Fruit fly (Drosophila melanogaster): ENCODE measurements around the gene aly.
A peak's percentile ranks its signal among the peaks of the same experiment; 100 is the strongest.

The aly gene

dm6 chr3L:2987749-2988148 lies 38.6 kb downstream of the aly start (continued):
- TF ChIP-seq Trl (optimal IDR thresholded peaks at IDR 0.05) (no peak), Trl (GFP tag; optimal IDR thresholded peaks at IDR 0.05) (no peak), Dbx (GFP tag; IDR thresholded peaks at IDR 0.05) (peak; percentile 25; the same call in 1 of the 3 replicates), ac (GFP tag; optimal IDR thresholded peaks at IDR 0.05) (no peak), sr (GFP tag; IDR thresholded peaks at IDR 0.05) (no peak), chm (GFP tag; IDR thresholded peaks at IDR 0.05) (no peak), CG3281 (GFP tag; optimal IDR thresholded peaks at IDR 0.05) (peak; percentile 18), tgo (GFP tag; IDR thresholded peaks at IDR 0.05) (0 out of 3 replicates have a peak, but pooled peaks have one; percentile 16), sob (GFP tag; IDR thresholded peaks at IDR 0.05) (no peak), Blimp-1 (GFP tag; optimal IDR thresholded peaks at IDR 0.05) (no peak), Hr78 (GFP tag; optimal IDR thresholded peaks at IDR 0.05) (no peak), fru (optimal IDR thresholded peaks at IDR 0.05) (no peak), Ets65A (GFP tag) (peak; percentile 90), CG11504 (tag; optimal IDR thresholded peaks at IDR 0.05) (peak; percentile 23), CG14441 (GFP tag; IDR thresholded peaks at IDR 0.05) (peak; percentile 29; the same call in 1 of the 2 replicates), zfh1 (GFP tag; IDR thresholded peaks at IDR 0.05) (no peak), Mes4 (GFP tag; optimal IDR thresholded peaks at IDR 0.05) (no peak)

dm6 chr3L:2986302-2986701 lies 40.0 kb downstream of the aly start:
- TF ChIP-seq CG11504 (tag; optimal IDR thresholded peaks at IDR 0.05): peak; percentile 94
- no peak for TF ChIP-seq CG12219 (GFP tag; optimal IDR thresholded peaks at IDR 0.05)

dm6 chr3L:2980856-2981255 lies 45.5 kb downstream of the aly start, which contains the start of gene CPT2:
TSS of gene CPT2 (plus strand) at chr3L:2981022.
- TF ChIP-seq Sox100B (GFP tag; optimal IDR thresholded peaks at IDR 0.05) (no peak), crp (GFP tag; optimal IDR thresholded peaks at IDR 0.05) (peak; percentile 55 to 92), BEAF-32 (GFP tag; optimal IDR thresholded peaks at IDR 0.05) (peak; percentile 63), sna (GFP tag; IDR thresholded peaks at IDR 0.05; ENCODE audit: partially characterized antibody) (peak; percentile 68; the same call in 1 of the 2 replicates), kni (GFP tag; optimal IDR thresholded peaks at IDR 0.05) (no peak), bbx (GFP tag; IDR thresholded peaks at IDR 0.05; ENCODE audit: partially characterized antibody) (peak; percentile 82), E2f2 (GFP tag; IDR thresholded peaks at IDR 0.05) (peak; percentile 90), CG16813 (GFP tag; IDR thresholded peaks at IDR 0.05; ENCODE audit: partially characterized antibody) (peak; percentile 52; the same call in 2 of the 3 replicates), ttk (GFP tag; IDR thresholded peaks at IDR 0.05) (no peak), Doc3 (GFP tag; IDR thresholded peaks at IDR 0.05; ENCODE audit: partially characterized antibody) (peak; percentile 92), klu (GFP tag; IDR thresholded peaks at IDR 0.05) (no peak), amos (GFP tag; IDR thresholded peaks at IDR 0.05; ENCODE audit: partially characterized antibody) (peak; percentile 59), hbn (GFP tag; IDR thresholded peaks at IDR 0.05; ENCODE audit: partially characterized antibody) (peak; percentile 75), wor (GFP tag; IDR thresholded peaks at IDR 0.05) (no peak), grn (GFP tag; optimal IDR thresholded peaks at IDR 0.05) (no peak), CG34422 (GFP tag; IDR thresholded peaks at IDR 0.05) (peak; percentile 21; the same call in 1 of the 3 replicates), Opbp (GFP tag; IDR thresholded peaks at IDR 0.05; ENCODE audit: partially characterized antibody) (peak; percentile 45; the same call in 2 of the 3 replicates), kay (GFP tag; optimal IDR thresholded peaks at IDR 0.05) (no peak), CG17186 (GFP tag; optimal IDR thresholded peaks at IDR 0.05) (no peak), Aef1 (GFP tag; IDR thresholded peaks at IDR 0.05) (0 out of 3 replicates have a peak, but pooled peaks have one; percentile 15), MTF-1 (GFP tag; optimal IDR thresholded peaks at IDR 0.05; ENCODE audit: borderline replicate concordance) (no peak), zen2 (GFP tag; IDR thresholded peaks at IDR 0.05; ENCODE audit: partially characterized antibody) (peak; percentile 89), unc-4 (GFP tag; IDR thresholded peaks at IDR 0.05; ENCODE audit: partially characterized antibody) (peak; percentile 62), Doc2 (GFP tag; IDR thresholded peaks at IDR 0.05) (no peak), Scr (GFP tag; IDR thresholded peaks at IDR 0.05; ENCODE audit: partially characterized antibody) (peak; percentile 68), CG2129 (GFP tag; IDR thresholded peaks at IDR 0.05; ENCODE audit: partially characterized antibody) (peak; percentile 55; the same call in 1 of the 2 replicates), Drgx (GFP tag; IDR thresholded peaks at IDR 0.05) (no peak), Meics (GFP tag; optimal IDR thresholded peaks at IDR 0.05) (no peak), CG33557 (GFP tag; optimal IDR thresholded peaks at IDR 0.05) (no peak), Oaz (GFP tag; IDR thresholded peaks at IDR 0.05) (no peak)

Measured in whole organism, embryonic.